Fruit fly (Drosophila melanogaster): ENCODE results near the gene dos.

Gene dos

DNA sequence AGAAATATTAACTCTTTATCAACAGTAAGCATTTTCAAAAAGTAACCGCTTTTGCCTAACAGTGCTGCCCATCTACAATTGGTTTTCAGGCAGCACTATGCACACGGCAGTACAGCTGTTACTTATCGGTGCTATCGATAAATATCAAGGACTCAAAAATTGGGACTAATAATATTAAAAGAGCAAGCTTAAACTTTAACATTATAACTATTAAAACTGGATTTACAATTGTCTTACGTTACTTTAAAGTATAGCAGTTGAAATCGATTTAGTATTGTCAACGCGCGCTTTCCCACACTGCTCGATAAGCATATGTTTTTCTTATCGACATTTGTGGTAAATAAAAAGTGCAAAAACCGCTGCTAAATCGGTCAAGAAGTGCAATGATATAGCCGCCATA is 42.2 kb downstream of the dos start, which contains the start of the genes CG42245 and MEP-1 (continued):
- TF ChIP-seq CG10565 (GFP tag; optimal IDR thresholded peaks at IDR 0.05) (no peak), PHDP (tag; optimal IDR thresholded peaks at IDR 0.05) (no peak), Ravus (GFP tag; IDR thresholded peaks at IDR 0.05) (no peak), Neu2 (GFP tag; optimal IDR thresholded peaks at IDR 0.05; ENCODE audit: borderline replicate concordance) (no peak), CG1603 (tag; optimal IDR thresholded peaks at IDR 0.05) (peak; percentile 71), CG1602 (GFP tag; optimal IDR thresholded peaks at IDR 0.05) (peak; percentile 26), fd96Cb (tag; optimal IDR thresholded peaks at IDR 0.05) (no peak), CG10147 (GFP tag; optimal IDR thresholded peaks at IDR 0.05) (peak; percentile 1), caup (GFP tag; optimal IDR thresholded peaks at IDR 0.05; ENCODE audit: severe bottlenecking) (peak; percentile 51), lab (GFP tag; optimal IDR thresholded peaks at IDR 0.05) (peak; percentile 46), Opbp (GFP tag; IDR thresholded peaks at IDR 0.05; ENCODE audit: partially characterized antibody) (peak; percentile 65; the same call in 2 of the 3 replicates), CG7271 (tag; optimal IDR thresholded peaks at IDR 0.05) (peak; percentile 36), CG16863 (GFP tag; optimal IDR thresholded peaks at IDR 0.05) (no peak), CG10654 (GFP tag; optimal IDR thresholded peaks at IDR 0.05) (peak; percentile 53), HLH54F (GFP tag; optimal IDR thresholded peaks at IDR 0.05) (peak; percentile 58), CrebB (tag; optimal IDR thresholded peaks at IDR 0.05) (no peak), CG10366 (GFP tag; IDR thresholded peaks at IDR 0.05) (no peak), CG11247 (GFP tag; IDR thresholded peaks at IDR 0.05) (no peak), CG10462 (GFP tag; optimal IDR thresholded peaks at IDR 0.05) (peak; percentile 25), Oaz (GFP tag; IDR thresholded peaks at IDR 0.05) (no peak), CG15696 (tag; optimal IDR thresholded peaks at IDR 0.05) (no peak), CG12155 (GFP tag; optimal IDR thresholded peaks at IDR 0.05) (peak; percentile 56), Atf3 (GFP tag; optimal IDR thresholded peaks at IDR 0.05) (peak; percentile 22), CG10431 (GFP tag; optimal IDR thresholded peaks at IDR 0.05) (peak; percentile 8), CG12659 (GFP tag; optimal IDR thresholded peaks at IDR 0.05) (peak; percentile 67), Ets97D (GFP tag; optimal IDR thresholded peaks at IDR 0.05) (peak; percentile 88), dysf (GFP tag; IDR thresholded peaks at IDR 0.05) (no peak), GATAe (GFP tag; conservative IDR thresholded peaks at IDR 0.05) (no peak), Dek (tag; optimal IDR thresholded peaks at IDR 0.05) (no peak), CG32532 (GFP tag; IDR thresholded peaks at IDR 0.05) (peak; percentile 23; the same call in 1 of the 2 replicates), CG8388 (GFP tag; optimal IDR thresholded peaks at IDR 0.05) (peak; percentile 19), fru (optimal IDR thresholded peaks at IDR 0.05) (no peak), CG3726 (GFP tag; IDR thresholded peaks at IDR 0.05) (no peak), Hr39 (optimal IDR thresholded peaks at IDR 0.05) (no peak), CG9797 (GFP tag; optimal IDR thresholded peaks at IDR 0.05) (peak; percentile 37), org-1 (GFP tag; optimal IDR thresholded peaks at IDR 0.05) (no peak), hth (optimal IDR thresholded peaks at IDR 0.05) (no peak), dan (GFP tag; IDR thresholded peaks at IDR 0.05) (no peak), CG8478 (optimal IDR thresholded peaks at IDR 0.05) (no peak), B-H2 (GFP tag; optimal IDR thresholded peaks at IDR 0.05) (peak; percentile 30), CG12391 (tag; optimal IDR thresholded peaks at IDR 0.05) (peak; percentile 70), Drgx (GFP tag; IDR thresholded peaks at IDR 0.05) (no peak), slp2 (GFP tag; optimal IDR thresholded peaks at IDR 0.05) (no peak), CG6272 (GFP tag; IDR thresholded peaks at IDR 0.05) (no peak), zfh2 (GFP tag; optimal IDR thresholded peaks at IDR 0.05) (peak; percentile 33), unc-4 (GFP tag; IDR thresholded peaks at IDR 0.05; ENCODE audit: partially characterized antibody) (peak; percentile 67), tgo (GFP tag; IDR thresholded peaks at IDR 0.05) (no peak; the same call in 2 of the 3 replicates), prd (optimal IDR thresholded peaks at IDR 0.05) (no peak), prd (GFP tag; IDR thresholded peaks at IDR 0.05) (no peak), CG13123 (GFP tag; optimal IDR thresholded peaks at IDR 0.05) (peak; percentile 2), ab (GFP tag; optimal IDR thresholded peaks at IDR 0.05) (no peak), CG4730 (GFP tag; IDR thresholded peaks at IDR 0.05) (no peak), CG17568 (GFP tag; optimal IDR thresholded peaks at IDR 0.05) (no peak)
